Fruit fly (Drosophila melanogaster): ENCODE results near the gene jim.
A peak's percentile ranks its signal among the peaks of the same experiment; 100 is the strongest.

dm6 chr3L:22821377-22821776, 13.6 kb downstream of the jim start:
- TF ChIP-seq CG12605 (GFP tag; IDR thresholded peaks at IDR 0.05) (peak; percentile 34; the same call in 1 of the 2 replicates), EcR (GFP tag; optimal IDR thresholded peaks at IDR 0.05) (no peak), fd96Ca (GFP tag; IDR thresholded peaks at IDR 0.05) (no peak), CG8301 (tag; optimal IDR thresholded peaks at IDR 0.05) (no peak), CG9948 (tag; optimal IDR thresholded peaks at IDR 0.05) (no peak), Snoo (tag; optimal IDR thresholded peaks at IDR 0.05) (no peak), CG8159 (tag; optimal IDR thresholded peaks at IDR 0.05) (no peak), Ets98B (GFP tag; IDR thresholded peaks at IDR 0.05) (no peak), CG32121 (GFP tag; IDR thresholded peaks at IDR 0.05) (no peak), gl (tag; optimal IDR thresholded peaks at IDR 0.05) (no peak), CG4496 (GFP tag; IDR thresholded peaks at IDR 0.05) (0 out of 3 replicates have a peak, but pooled peaks have one; percentile 29)
